Fruit fly (Drosophila melanogaster): ENCODE results near the gene CG11034.

DNA sequence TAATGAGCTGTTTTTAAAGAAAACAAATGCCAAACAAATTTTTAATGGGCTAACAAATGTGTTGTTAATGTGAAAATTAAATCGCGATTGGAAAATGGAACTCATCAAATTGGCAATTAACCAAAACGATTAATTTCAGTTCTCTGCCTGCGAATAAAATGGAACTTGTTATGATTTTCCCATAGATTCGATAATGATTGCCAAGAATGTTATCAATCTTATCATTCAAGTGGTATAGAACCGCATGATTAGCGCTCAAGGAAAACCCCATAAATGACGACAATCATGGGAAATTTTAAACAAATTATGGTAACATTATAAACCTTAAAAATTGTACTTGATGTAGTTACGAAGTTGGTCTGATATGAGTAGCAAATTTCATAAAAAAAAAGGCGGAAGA lies 6.6 kb upstream of the CG11034 start:
- TF ChIP-seq CG16779 (tag; optimal IDR thresholded peaks at IDR 0.05) (no peak), CG7368 (GFP tag; optimal IDR thresholded peaks at IDR 0.05) (no peak), Smox (GFP tag; optimal IDR thresholded peaks at IDR 0.05) (no peak), dsx (GFP tag; optimal IDR thresholded peaks at IDR 0.05; ENCODE audit: poor library complexity, severe bottlenecking) (no peak), Gug (GFP tag; IDR thresholded peaks at IDR 0.05) (no peak), CG3032 (tag; optimal IDR thresholded peaks at IDR 0.05) (no peak), Eip93F (GFP tag; optimal IDR thresholded peaks at IDR 0.05) (no peak), Lpt (GFP tag; optimal IDR thresholded peaks at IDR 0.05) (no peak), achi (GFP tag; optimal IDR thresholded peaks at IDR 0.05) (no peak), CG10631 (GFP tag; optimal IDR thresholded peaks at IDR 0.05) (no peak), svp (GFP tag) (no peak), CG31627 (GFP tag; optimal IDR thresholded peaks at IDR 0.05) (no peak)

All from whole organism, prepupa.